Fruit fly (Drosophila melanogaster) whole organism, embryonic: ENCODE results near the gene CG7879.

Experiments used
- Atf-2 ChIP-seq: fragments of 200-800 bp; sonication (Bioruptor generic); optimal IDR thresholded peaks from 2 replicates; lab custom pipeline; 2016; ENCODE audit warnings: missing biosample characterization, missing genetic modification characterization
- CG10462 ChIP-seq: fragments of 200-800 bp; sonication (Bioruptor generic); optimal IDR thresholded peaks from 2 replicates; lab custom pipeline; 2016; ENCODE audit warnings: missing biosample characterization, missing genetic modification characterization
- CG11456 ChIP-seq: fragments of 200-800 bp; sonication (Bioruptor generic); IDR thresholded peaks from 3 replicates; pipeline ENCODE4 v1.3.6; 2022; ENCODE audit warnings: missing biosample characterization, missing genetic modification characterization
- CG11560 ChIP-seq: fragments of 200-800 bp; sonication (Bioruptor generic); IDR thresholded peaks from 3 replicates; pipeline ENCODE4 v1.3.6; 2022; ENCODE audit warnings: missing biosample characterization, missing genetic modification characterization
- CG12104 ChIP-seq: fragments of 200-800 bp; sonication (Bioruptor generic); optimal IDR thresholded peaks from 3 replicates; lab custom pipeline; 2016; ENCODE audit warnings: missing biosample characterization, missing genetic modification characterization
- CG12391 ChIP-seq: fragments of 200-800 bp; sonication (Bioruptor generic); optimal IDR thresholded peaks from 3 replicates; lab custom pipeline; 2018; ENCODE audit warnings: missing biosample characterization, mild to moderate bottlenecking, missing genetic modification characterization, moderate library complexity
- CG14014 ChIP-seq: fragments of 200-800 bp; sonication (Bioruptor generic); IDR thresholded peaks from 2 replicates; pipeline ENCODE4 v1.3.6; 2022; ENCODE audit warnings: missing biosample characterization, missing genetic modification characterization
- CG14667 ChIP-seq: fragments of 200-800 bp; sonication (Bioruptor generic); IDR thresholded peaks from 2 replicates; pipeline ENCODE4 v1.3.6; 2022; ENCODE audit warnings: missing biosample characterization, missing genetic modification characterization
- CG14860 ChIP-seq: fragments of 200-800 bp; sonication (Bioruptor generic); IDR thresholded peaks from 3 replicates; pipeline ENCODE4 v1.3.6; 2022; ENCODE audit warnings: missing biosample characterization, missing genetic modification characterization; ENCODE audit not compliant: partially characterized antibody
- CG15269 ChIP-seq: fragments of 200-800 bp; sonication (Bioruptor generic); optimal IDR thresholded peaks from 2 replicates; lab custom pipeline; 2018; ENCODE audit warnings: missing biosample characterization, mild to moderate bottlenecking, missing genetic modification characterization, moderate library complexity
- CG16813 ChIP-seq: fragments of 200-800 bp; sonication (Bioruptor generic); IDR thresholded peaks from 3 replicates; pipeline ENCODE4 v1.3.6; 2022; ENCODE audit warnings: missing biosample characterization, missing genetic modification characterization; ENCODE audit not compliant: partially characterized antibody
- CG17186 ChIP-seq: fragments of 200-800 bp; sonication (Bioruptor generic); optimal IDR thresholded peaks from 3 replicates; lab custom pipeline; 2017; ENCODE audit warnings: missing biosample characterization, missing genetic modification reagents, missing genetic modification characterization
- CG17829 ChIP-seq: fragments of 200-800 bp; optimal IDR thresholded peaks from 2 replicates; lab custom pipeline; 2019; ENCODE audit warnings: missing biosample characterization, mild to moderate bottlenecking, missing genetic modification characterization, moderate library complexity
- CG18011 ChIP-seq: fragments of 200-800 bp; sonication (Bioruptor generic); optimal IDR thresholded peaks from 2 replicates; lab custom pipeline; 2017; ENCODE audit warnings: missing biosample characterization, missing genetic modification characterization, mild to moderate bottlenecking, moderate library complexity, missing genotype
- CG30403 ChIP-seq: fragments of 200-800 bp; sonication (Bioruptor generic); optimal IDR thresholded peaks from 3 replicates; lab custom pipeline; 2016; ENCODE audit warnings: missing biosample characterization, missing genetic modification characterization
- CG33557 ChIP-seq: fragments of 200-800 bp; sonication (Bioruptor generic); optimal IDR thresholded peaks from 2 replicates; lab custom pipeline; 2019; ENCODE audit warnings: missing biosample characterization, mild to moderate bottlenecking, missing genetic modification characterization, moderate library complexity
- CG3847 ChIP-seq: fragments of 200-800 bp; sonication (Bioruptor generic); IDR thresholded peaks from 2 replicates; pipeline ENCODE4 v1.3.6; 2022; ENCODE audit warnings: missing biosample characterization, missing genetic modification characterization
- CG4360 ChIP-seq: fragments of 200-800 bp; sonication (Bioruptor generic); IDR thresholded peaks from 2 replicates; pipeline ENCODE4 v1.3.6; 2022; ENCODE audit warnings: missing biosample characterization, missing genetic modification characterization
- CG4424 ChIP-seq: fragments of 200-800 bp; sonication (Bioruptor generic); optimal IDR thresholded peaks from 3 replicates; lab custom pipeline; 2016; ENCODE audit warnings: missing biosample characterization, missing genetic modification characterization
- CG5245 ChIP-seq: fragments of 200-800 bp; sonication (Bioruptor generic); optimal IDR thresholded peaks from 3 replicates; lab custom pipeline; 2016; ENCODE audit warnings: missing biosample characterization, missing genetic modification characterization
- CG9609 ChIP-seq: fragments of 200-800 bp; sonication (Bioruptor generic); optimal IDR thresholded peaks from 3 replicates; lab custom pipeline; 2016; ENCODE audit warnings: missing biosample characterization, missing genetic modification characterization
- Gug ChIP-seq: fragments of 200-800 bp; sonication (Bioruptor generic); IDR thresholded peaks from 4 replicates; pipeline ENCODE4 v1.3.6; 2022; ENCODE audit warnings: missing biosample characterization, missing genetic modification characterization
- H15 ChIP-seq: fragments of 200-800 bp; sonication (Bioruptor generic); IDR thresholded peaks from 3 replicates; pipeline ENCODE4 v1.3.6; 2022; ENCODE audit warnings: missing biosample characterization, missing genetic modification characterization
- HmgZ ChIP-seq: fragments of 200-800 bp; sonication (Bioruptor generic); optimal IDR thresholded peaks from 2 replicates; lab custom pipeline; 2018; ENCODE audit warnings: missing biosample characterization, mild to moderate bottlenecking, missing genetic modification characterization
- Oaz ChIP-seq: fragments of 200-800 bp; sonication (Bioruptor generic); IDR thresholded peaks from 2 replicates; pipeline ENCODE4 v1.3.6; 2022; ENCODE audit warnings: missing biosample characterization, missing genetic modification characterization
- Optix ChIP-seq: fragments of 200-800 bp; sonication (Bioruptor generic); IDR thresholded peaks from 3 replicates; pipeline ENCODE4 v1.3.6; 2022; ENCODE audit warnings: missing biosample characterization, missing genetic modification characterization
- Rfx ChIP-seq: fragments of 200-800 bp; sonication (Bioruptor generic); IDR thresholded peaks from 2 replicates; pipeline ENCODE4 v1.3.6; 2022; ENCODE audit warnings: missing biosample characterization, missing genetic modification characterization
- Side ChIP-seq: fragments of 200-800 bp; sonication (Bioruptor generic); optimal IDR thresholded peaks from 2 replicates; lab custom pipeline; 2016; ENCODE audit warnings: missing biosample characterization, missing genetic modification characterization
- Six4 ChIP-seq: fragments of 200-800 bp; sonication (Bioruptor generic); optimal IDR thresholded peaks from 2 replicates; lab custom pipeline; 2016; ENCODE audit warnings: missing biosample characterization, missing genetic modification characterization
- Sox102F ChIP-seq: fragments of 200-800 bp; sonication (Bioruptor generic); optimal IDR thresholded peaks from 2 replicates; lab custom pipeline; 2018; ENCODE audit warnings: missing biosample characterization, mild to moderate bottlenecking, missing genetic modification characterization, moderate library complexity
- Xrp1 ChIP-seq: fragments of 200-800 bp; sonication (Bioruptor generic); IDR thresholded peaks from 2 replicates; pipeline ENCODE4 v1.3.6; 2022; ENCODE audit warnings: missing biosample characterization, missing genetic modification characterization
- ap ChIP-seq: fragments of 200-800 bp; sonication (Bioruptor generic); IDR thresholded peaks from 2 replicates; pipeline ENCODE4 v1.3.6; 2022; ENCODE audit warnings: missing biosample characterization, missing genetic modification characterization
- ara ChIP-seq: fragments of 200-800 bp; sonication (Bioruptor generic); IDR thresholded peaks from 2 replicates; pipeline ENCODE4 v1.3.6; 2022; ENCODE audit warnings: missing biosample characterization, missing genetic modification characterization
- cato ChIP-seq: fragments of 200-800 bp; sonication (Bioruptor generic); optimal IDR thresholded peaks from 2 replicates; lab custom pipeline; 2016; ENCODE audit warnings: missing biosample characterization, missing genetic modification characterization, borderline replicate concordance
- chinmo ChIP-seq: fragments of 200-800 bp; sonication (Bioruptor generic); IDR thresholded peaks from 4 replicates; pipeline ENCODE4 v1.3.6; 2022; ENCODE audit warnings: missing biosample characterization, missing genetic modification characterization; ENCODE audit not compliant: partially characterized antibody
- crc ChIP-seq: fragments of 200-800 bp; sonication (Bioruptor generic); optimal IDR thresholded peaks from 2 replicates; lab custom pipeline; 2016; ENCODE audit warnings: missing biosample characterization, missing genetic modification characterization
- esg ChIP-seq: fragments of 200-800 bp; sonication (Bioruptor generic); conservative IDR thresholded peaks from 2 replicates; pipeline ENCODE4 v1.3.6; 2022; ENCODE audit warnings: missing biosample characterization, missing genetic modification characterization
- ftz-f1 ChIP-seq: fragments of 200-800 bp; sonication (Bioruptor generic); optimal IDR thresholded peaks from 2 replicates; lab custom pipeline; 2016; ENCODE audit warnings: missing biosample characterization, missing genetic modification characterization
- fu2 ChIP-seq: fragments of 200-800 bp; sonication (Bioruptor generic); optimal IDR thresholded peaks from 2 replicates; lab custom pipeline; 2016; ENCODE audit warnings: missing biosample characterization, missing genetic modification characterization
- gce ChIP-seq: fragments of 200-800 bp; sonication (Bioruptor generic); IDR thresholded peaks from 3 replicates; pipeline ENCODE4 v1.3.6; 2022; ENCODE audit warnings: missing biosample characterization, missing genetic modification characterization
- gcm ChIP-seq: fragments of 200-800 bp; sonication (Bioruptor generic); optimal IDR thresholded peaks from 2 replicates; lab custom pipeline; 2019; ENCODE audit warnings: missing biosample characterization, mild to moderate bottlenecking, missing genetic modification characterization, moderate library complexity
- gfzf ChIP-seq: fragments of 200-800 bp; sonication (Bioruptor generic); optimal IDR thresholded peaks from 2 replicates; lab custom pipeline; 2016; ENCODE audit warnings: missing biosample characterization, mild to moderate bottlenecking, missing genetic modification characterization, moderate library complexity
- maf-S ChIP-seq: fragments of 200-800 bp; sonication (Bioruptor generic); optimal IDR thresholded peaks from 2 replicates; lab custom pipeline; 2016; ENCODE audit warnings: missing biosample characterization, missing genetic modification characterization
- mam ChIP-seq: fragments of 200-800 bp; sonication (Bioruptor generic); optimal IDR thresholded peaks from 3 replicates; lab custom pipeline; 2016; ENCODE audit warnings: missing biosample characterization, missing genetic modification characterization
- pnt ChIP-seq: fragments of 200-800 bp; sonication (Bioruptor generic); optimal IDR thresholded peaks from 3 replicates; lab custom pipeline; 2016; ENCODE audit warnings: missing biosample characterization, missing genetic modification characterization
- salm ChIP-seq: fragments of 200-800 bp; sonication (Bioruptor generic); optimal IDR thresholded peaks from 2 replicates; lab custom pipeline; 2018; ENCODE audit warnings: missing biosample characterization, mild to moderate bottlenecking, missing genetic modification characterization
- unc-4 ChIP-seq: fragments of 200-800 bp; sonication (Bioruptor generic); IDR thresholded peaks from 2 replicates; pipeline ENCODE4 v1.3.6; 2022; ENCODE audit warnings: missing biosample characterization, missing genetic modification characterization; ENCODE audit not compliant: partially characterized antibody
- vfl ChIP-seq: fragments of 200-800 bp; sonication (Bioruptor generic); optimal IDR thresholded peaks from 2 replicates; lab custom pipeline; 2016; ENCODE audit warnings: missing biosample characterization, missing genetic modification characterization
- z ChIP-seq: fragments of 200-800 bp; sonication (Bioruptor generic); IDR thresholded peaks from 3 replicates; pipeline ENCODE4 v1.3.6; 2022; ENCODE audit warnings: missing biosample characterization, missing genetic modification characterization

Gene CG7879

dm6 chr3L:1517274-1518047 is 50.9 kb downstream of the CG7879 start (continued):
- TF ChIP-seq Side (GFP tag; lab: Kevin White, UChicago) (peak; percentile 48), Sox102F (GFP tag; lab: Kevin White, UChicago) (peak; percentile 43), HmgZ (tag; lab: Kevin White, UChicago) (peak; percentile 36), CG30403 (GFP tag; lab: Kevin White, UChicago) (peak; percentile 59), unc-4 (GFP tag; lab: Robert Waterston, UW) (peak; percentile 77), cato (GFP tag; lab: Kevin White, UChicago) (peak; percentile 12), Atf-2 (GFP tag; lab: Kevin White, UChicago) (peak; percentile 56), ap (GFP tag; lab: Robert Waterston, UW) (peak; percentile 50; the same call in 1 of the 2 replicates), CG11456 (GFP tag; lab: Robert Waterston, UW) (peak; percentile 54; the same call in 2 of the 3 replicates), CG14860 (GFP tag; lab: Robert Waterston, UW) (peak; percentile 62; the same call in 2 of the 3 replicates), Xrp1 (GFP tag; lab: Robert Waterston, UW) (peak; percentile 32; the same call in 1 of the 2 replicates), gfzf (GFP tag; lab: Kevin White, UChicago) (peak; percentile 47), gce (GFP tag; lab: Robert Waterston, UW) (0 out of 3 replicates have a peak, but pooled peaks have one; percentile 38), CG14667 (0 out of 2 replicates have a peak, but pooled peaks have one; percentile 27), CG12104 (GFP tag; lab: Kevin White, UChicago) (peak; percentile 26), crc (GFP tag; lab: Kevin White, UChicago) (peak; percentile 30), CG33557 (GFP tag; lab: Kevin White, UChicago) (peak; percentile 3), CG5245 (GFP tag; lab: Kevin White, UChicago) (peak; percentile 11), CG12391 (peak; percentile 35), chinmo (GFP tag; lab: Robert Waterston, UW) (peak; percentile 77; the same call in 3 of the 4 replicates), mam (GFP tag; lab: Kevin White, UChicago) (peak; percentile 81), CG9609 (GFP tag; lab: Kevin White, UChicago) (peak; percentile 62), CG4360 (peak; percentile 14; the same call in 1 of the 2 replicates), fu2 (GFP tag; lab: Kevin White, UChicago) (peak; percentile 70), vfl (GFP tag; lab: Kevin White, UChicago) (peak; percentile 59), esg (peak; percentile 58), ara (GFP tag; lab: Robert Waterston, UW) (peak; percentile 66), Gug (GFP tag; lab: Robert Waterston, UW) (peak; percentile 74), CG16813 (GFP tag; lab: Robert Waterston, UW) (peak; percentile 84), H15 (GFP tag; lab: Robert Waterston, UW) (peak; percentile 45; the same call in 1 of the 3 replicates), CG3847 (GFP tag; lab: Robert Waterston, UW) (peak; percentile 41), CG11560 (tag; lab: Robert Waterston, UW) (no peak), CG17186 (peak; percentile 93), Six4 (GFP tag; lab: Kevin White, UChicago) (peak; percentile 51), salm (tag; lab: Kevin White, UChicago) (peak; percentile 11), CG14014 (GFP tag; lab: Robert Waterston, UW) (peak; percentile 57; the same call in 1 of the 2 replicates), Rfx (peak; percentile 22; the same call in 1 of the 2 replicates), z (GFP tag; lab: Robert Waterston, UW) (no peak), CG18011 (GFP tag; lab: Kevin White, UChicago) (peak; percentile 69), Oaz (GFP tag; lab: Robert Waterston, UW) (no peak), ftz-f1 (no peak), gcm (no peak), Optix (GFP tag; lab: Robert Waterston, UW) (peak; percentile 69; the same call in 2 of the 3 replicates), CG17829 (tag; lab: Kevin White, UChicago) (peak; percentile 38), pnt (GFP tag; lab: Kevin White, UChicago) (peak; percentile 61), CG15269 (tag; lab: Kevin White, UChicago) (no peak), CG4424 (peak; percentile 70), maf-S (GFP tag; lab: Kevin White, UChicago) (peak; percentile 55), CG10462 (peak; percentile 51)
